Fruit fly (Drosophila melanogaster) whole organism, pupa: ENCODE measurements around the gene CG42693.

ENCODE experiments used
- CG10348 ChIP-seq: fragments of 200-800 bp; sonication (Bioruptor generic); IDR thresholded peaks from 2 replicates; pipeline ENCODE4 v1.3.6; 2022; ENCODE audit warnings: missing biosample characterization, missing genetic modification characterization
- CG13204 ChIP-seq: fragments of 200-800 bp; sonication (Bioruptor generic); optimal IDR thresholded peaks from 2 replicates; lab custom pipeline; 2018; ENCODE audit warnings: missing biosample characterization, mild to moderate bottlenecking, missing genetic modification characterization, moderate library complexity
- CG17806 ChIP-seq: fragments of 200-800 bp; sonication (Bioruptor generic); optimal IDR thresholded peaks from 2 replicates; lab custom pipeline; 2018; ENCODE audit warnings: missing biosample characterization, mild to moderate bottlenecking, missing genetic modification characterization, moderate library complexity
- CG32121 ChIP-seq: fragments of 200-800 bp; sonication (Bioruptor generic); IDR thresholded peaks from 2 replicates; pipeline ENCODE4 v1.3.6; 2022; ENCODE audit warnings: missing biosample characterization, missing genetic modification characterization
- CG4496 ChIP-seq: fragments of 200-800 bp; sonication (Bioruptor generic); IDR thresholded peaks from 3 replicates; pipeline ENCODE4 v1.3.6; 2022; ENCODE audit warnings: missing biosample characterization, missing genetic modification characterization
- EcR ChIP-seq: fragments of 200-800 bp; sonication (Bioruptor generic); optimal IDR thresholded peaks from 3 replicates; lab custom pipeline; 2019; ENCODE audit warnings: missing biosample characterization, missing genetic modification characterization, mild to moderate bottlenecking, moderate library complexity, missing genetic modification reagents
- Pif1B ChIP-seq: fragments of 200-800 bp; sonication (Bioruptor generic); optimal IDR thresholded peaks from 3 replicates; lab custom pipeline; 2016; ENCODE audit warnings: missing biosample characterization, missing genetic modification characterization
- fd96Ca ChIP-seq: fragments of 200-800 bp; sonication (Bioruptor generic); IDR thresholded peaks from 3 replicates; pipeline ENCODE4 v1.3.6; 2022; ENCODE audit warnings: missing biosample characterization, missing genetic modification characterization

- peak; percentile 77; the same call in 2 of the 3 replicates for TF ChIP-seq CG4496 (GFP tag; lab: Robert Waterston, UW)
- TF ChIP-seq CG13204 (GFP tag; lab: Kevin White, UChicago), result no peak
- peak; percentile 54 for TF ChIP-seq EcR (GFP tag; lab: Kevin White, UChicago)
- TF ChIP-seq CG10348 (GFP tag; lab: Robert Waterston, UW), result no peak
- TF ChIP-seq fd96Ca (GFP tag; lab: Robert Waterston, UW), result no peak
- TF ChIP-seq CG17806 (tag; lab: Kevin White, UChicago), result no peak
- no peak for TF ChIP-seq Pif1B
- no peak for TF ChIP-seq CG32121 (GFP tag; lab: Robert Waterston, UW)
Measured at dm6 chr3R:31701934-31702333, 6.2 kb downstream of the CG42693 start.
